Worm (Caenorhabditis elegans) whole organism, L4 larva: ENCODE data around the gene R10D12.8.

Experiments used
- F44E2.7 ChIP-seq: fragments of 200-800 bp; sonication (Bioruptor generic); IDR thresholded peaks from 2 replicates; pipeline ENCODE4 v2.1.2; 2022; ENCODE audit warnings: missing genetic modification characterization, missing compliant biosample characterization
- R02D3.7 ChIP-seq: fragments of 150-350 bp; sonication (generic microtip); optimal IDR thresholded peaks from 3 replicates; lab custom pipeline; 2014; ENCODE audit warnings: missing biosample characterization, missing genetic modification characterization
- Y105C5A.15 ChIP-seq: fragments of 200-800 bp; sonication (Bioruptor generic); IDR thresholded peaks from 2 replicates; pipeline ENCODE4 v1.3.6; 2022; ENCODE audit warnings: missing genetic modification characterization, missing compliant biosample characterization
- Y48G9A.11 ChIP-seq: fragments of 200-800 bp; sonication (Bioruptor generic); IDR thresholded peaks from 2 replicates; pipeline ENCODE4 v1.3.6; 2022; ENCODE audit warnings: missing genetic modification reagents, missing genetic modification characterization, missing compliant biosample characterization
- Y5F2A.4 ChIP-seq: fragments of 200-800 bp; sonication (Bioruptor generic); optimal IDR thresholded peaks from 2 replicates; lab custom pipeline; 2018; ENCODE audit warnings: mild to moderate bottlenecking, missing genetic modification characterization, missing compliant biosample characterization
- aha-1 ChIP-seq: fragments of 150-350 bp; peaks from one replicate; lab custom pipeline; 2014; ENCODE audit warnings: missing biosample characterization, missing genetic modification characterization
- aly-2 ChIP-seq: sonication (generic microtip); optimal IDR thresholded peaks from 2 replicates; lab custom pipeline; 2018; ENCODE audit warnings: missing biosample characterization, missing genetic modification characterization
- attf-4 ChIP-seq: sonication (generic microtip); optimal IDR thresholded peaks from 3 replicates; lab custom pipeline; 2017; ENCODE audit warnings: missing biosample characterization, missing genetic modification characterization
- ceh-32 ChIP-seq: sonication (generic microtip); optimal IDR thresholded peaks from 2 replicates; lab custom pipeline; 2016; ENCODE audit warnings: mild to moderate bottlenecking, missing genetic modification characterization, missing compliant biosample characterization; ENCODE audit not compliant: poor library complexity
- ces-1 ChIP-seq: fragments of 150-350 bp; sonication (generic microtip); optimal IDR thresholded peaks from 4 replicates; lab custom pipeline; 2014; ENCODE audit warnings: missing biosample characterization, missing genetic modification reagents, missing genetic modification characterization
- daf-12 ChIP-seq: fragments of 150-350 bp; optimal IDR thresholded peaks from 2 replicates; lab custom pipeline; 2014; ENCODE audit warnings: missing biosample characterization, missing genetic modification reagents, missing genetic modification characterization
- daf-16 ChIP-seq, 3 experiments: sonication (generic microtip); optimal IDR thresholded peaks; 2 replicates each; lab custom pipeline; 2016 to 2017; ENCODE audit warnings: missing genetic modification characterization in 3 of 3, missing genetic modification reagents in 3 of 3, mild to moderate bottlenecking in 2 of 3, missing compliant biosample characterization in 2 of 3, missing biosample characterization in 1 of 3, moderate library complexity in 1 of 3
- daf-19 ChIP-seq: fragments of 200-800 bp; sonication (Bioruptor generic); conservative IDR thresholded peaks from 2 replicates; pipeline ENCODE4 v1.3.6; 2022; ENCODE audit warnings: missing genetic modification characterization, missing compliant biosample characterization
- dve-1 ChIP-seq: sonication (generic microtip); optimal IDR thresholded peaks from 2 replicates; lab custom pipeline; 2017; ENCODE audit warnings: antibody characterized with exemption, mild to moderate bottlenecking, missing genetic modification characterization, missing compliant biosample characterization; ENCODE audit not compliant: insufficient read depth
- egl-27 ChIP-seq: sonication (generic microtip); optimal IDR thresholded peaks from 3 replicates; lab custom pipeline; 2017; ENCODE audit warnings: missing biosample characterization, missing genetic modification reagents, missing genetic modification characterization
- egl-43 ChIP-seq: fragments of 200-800 bp; sonication (Bioruptor generic); IDR thresholded peaks from 2 replicates; pipeline ENCODE4 v1.3.6; 2022; ENCODE audit warnings: missing genetic modification reagents, missing genetic modification characterization, missing compliant biosample characterization
- lim-7 ChIP-seq: fragments of 200-800 bp; sonication (Bioruptor generic); IDR thresholded peaks from 2 replicates; pipeline ENCODE4 v1.3.6; 2022; ENCODE audit warnings: missing genetic modification characterization, missing compliant biosample characterization
- lin-38 ChIP-seq: fragments of 200-800 bp; sonication (Bioruptor generic); IDR thresholded peaks from 2 replicates; pipeline ENCODE4 v1.3.6; 2022; ENCODE audit warnings: missing genetic modification reagents, missing genetic modification characterization, missing compliant biosample characterization
- lin-39 ChIP-seq: fragments of 150-350 bp; optimal IDR thresholded peaks from 2 replicates; lab custom pipeline; 2014; ENCODE audit warnings: missing biosample characterization, missing genetic modification reagents, missing genetic modification characterization
- madf-9 ChIP-seq: fragments of 200-800 bp; sonication (Bioruptor generic); conservative IDR thresholded peaks from 2 replicates; pipeline ENCODE4 v1.3.6; 2022; ENCODE audit warnings: missing genetic modification reagents, missing genetic modification characterization, missing compliant biosample characterization
- mxl-2 ChIP-seq: fragments of 200-800 bp; sonication (Bioruptor generic); conservative IDR thresholded peaks from 2 replicates; pipeline ENCODE4 v1.3.6; 2022; ENCODE audit warnings: missing genetic modification reagents, missing genetic modification characterization, missing compliant biosample characterization
- nhr-102 ChIP-seq: sonication (generic microtip); optimal IDR thresholded peaks from 2 replicates; lab custom pipeline; 2016; ENCODE audit warnings: mild to moderate bottlenecking, missing genetic modification characterization, moderate library complexity, missing compliant biosample characterization
- nhr-28 ChIP-seq: fragments of 150-350 bp; optimal IDR thresholded peaks from 2 replicates; lab custom pipeline; 2014; ENCODE audit warnings: missing biosample characterization, missing genetic modification characterization
- nhr-41 ChIP-seq: fragments of 200-800 bp; sonication (Bioruptor generic); IDR thresholded peaks from 2 replicates; pipeline ENCODE4 v1.3.6; 2022; ENCODE audit warnings: missing genetic modification reagents, missing genetic modification characterization, missing compliant biosample characterization
- nhr-42 ChIP-seq: fragments of 200-800 bp; sonication (Bioruptor generic); IDR thresholded peaks from 2 replicates; pipeline ENCODE4 v1.3.6; 2022; ENCODE audit warnings: missing genetic modification characterization, missing compliant biosample characterization
- pha-4 ChIP-seq, 2 experiments: fragments of 150-350 bp in 1 of 2; fragments of 200-800 bp in 1 of 2; sonication (Bioruptor generic) in 1 of 2; IDR thresholded peaks in 1 of 2; optimal IDR thresholded peaks in 1 of 2; 2 replicates each; pipeline versions ENCODE4 v1.3.6 to Lab custom; 2014 to 2022; ENCODE audit warnings: missing genetic modification characterization in 2 of 2, missing genetic modification reagents in 2 of 2, missing biosample characterization in 1 of 2, missing compliant biosample characterization in 1 of 2
- php-3 ChIP-seq: fragments of 200-800 bp; sonication (Bioruptor generic); IDR thresholded peaks from 2 replicates; pipeline ENCODE4 v1.3.6; 2022; ENCODE audit warnings: missing genetic modification reagents, missing genetic modification characterization, missing compliant biosample characterization
- pqm-1 ChIP-seq: sonication (generic microtip); optimal IDR thresholded peaks from 2 replicates; lab custom pipeline; 2017; ENCODE audit warnings: missing biosample characterization, missing genetic modification characterization
- sdz-12 ChIP-seq: fragments of 200-800 bp; sonication (Bioruptor generic); optimal IDR thresholded peaks from 2 replicates; lab custom pipeline; 2018; ENCODE audit warnings: mild to moderate bottlenecking, missing genetic modification characterization, missing compliant biosample characterization
- set-16 ChIP-seq: fragments of 200-800 bp; sonication (Bioruptor generic); IDR thresholded peaks from 2 replicates; pipeline ENCODE4 v1.3.6; 2022; ENCODE audit warnings: missing genetic modification reagents, missing genetic modification characterization, missing compliant biosample characterization
- spr-1 ChIP-seq: sonication (generic microtip); optimal IDR thresholded peaks from 2 replicates; lab custom pipeline; 2016; ENCODE audit warnings: mild to moderate bottlenecking, missing genetic modification characterization, missing compliant biosample characterization
- tra-1 ChIP-seq: fragments of 200-800 bp; sonication (Bioruptor generic); IDR thresholded peaks from 2 replicates; pipeline ENCODE4 v1.3.6; 2022; ENCODE audit warnings: missing genetic modification reagents, missing genetic modification characterization, missing compliant biosample characterization
- unc-130 ChIP-seq: sonication (generic microtip); optimal IDR thresholded peaks from 2 replicates; lab custom pipeline; 2016; ENCODE audit warnings: missing genetic modification reagents, missing genetic modification characterization, missing compliant biosample characterization
- zfp-2 ChIP-seq: sonication (generic microtip); optimal IDR thresholded peaks from 2 replicates; lab custom pipeline; 2016; ENCODE audit warnings: mild to moderate bottlenecking, missing genetic modification characterization, missing compliant biosample characterization
- ztf-11 ChIP-seq: fragments of 150-350 bp; optimal IDR thresholded peaks from 2 replicates; lab custom pipeline; 2014; ENCODE audit warnings: missing biosample characterization, missing genetic modification characterization
- ztf-7 ChIP-seq: fragments of 150-350 bp; optimal IDR thresholded peaks from 2 replicates; lab custom pipeline; 2014; ENCODE audit warnings: missing biosample characterization, missing genetic modification characterization

Gene R10D12.8

ce11 chrV:13961927-13962419 lies 8.9 kb upstream of the R10D12.8 start, which contains the start of the genes algn-13 and R10D12.13 (continued):
- peak; percentile 61 for TF ChIP-seq dve-1 (tag; lab: Kevin White, UChicago)
- no peak for TF ChIP-seq daf-16 (GFP tag; optimal IDR thresholded peaks at IDR 0.05; lab: Kevin White, UChicago)
- peak; percentile 27 for TF ChIP-seq daf-16 (tag; optimal IDR thresholded peaks at IDR 0.05; lab: Kevin White, UChicago)
- TF ChIP-seq pha-4 (GFP tag; IDR thresholded peaks at IDR 0.05; lab: Robert Waterston, UW) = peak; percentile 73; the same call in 1 of the 2 replicates
- TF ChIP-seq pha-4 (tag; optimal IDR thresholded peaks at IDR 0.05; lab: Kevin White, UChicago) = no peak
- peak; percentile 82 for TF ChIP-seq lin-38
- TF ChIP-seq pqm-1 (tag; lab: Kevin White, UChicago) = no peak
- peak; percentile 72 for TF ChIP-seq unc-130
- TF ChIP-seq nhr-102 = peak; percentile 19
- TF ChIP-seq R02D3.7 (tag; lab: Kevin White, UChicago) = no peak
- TF ChIP-seq sdz-12 (GFP tag; lab: Kevin White, UChicago) = no peak
- 0 out of 2 replicates have a peak, but pooled peaks have one; percentile 32 for TF ChIP-seq Y48G9A.11 (GFP tag; lab: Robert Waterston, UW)
- TF ChIP-seq attf-4 (tag; lab: Kevin White, UChicago) = no peak
- no peak for TF ChIP-seq ceh-32
- TF ChIP-seq egl-43 = no peak
- no peak for TF ChIP-seq php-3 (GFP tag; lab: Robert Waterston, UW)
- no peak for TF ChIP-seq ztf-11
- no peak for TF ChIP-seq daf-19
- no peak for TF ChIP-seq madf-9 (GFP tag; lab: Robert Waterston, UW)
- peak; percentile 19 for TF ChIP-seq nhr-28 (tag; lab: Kevin White, UChicago)

DNA sequence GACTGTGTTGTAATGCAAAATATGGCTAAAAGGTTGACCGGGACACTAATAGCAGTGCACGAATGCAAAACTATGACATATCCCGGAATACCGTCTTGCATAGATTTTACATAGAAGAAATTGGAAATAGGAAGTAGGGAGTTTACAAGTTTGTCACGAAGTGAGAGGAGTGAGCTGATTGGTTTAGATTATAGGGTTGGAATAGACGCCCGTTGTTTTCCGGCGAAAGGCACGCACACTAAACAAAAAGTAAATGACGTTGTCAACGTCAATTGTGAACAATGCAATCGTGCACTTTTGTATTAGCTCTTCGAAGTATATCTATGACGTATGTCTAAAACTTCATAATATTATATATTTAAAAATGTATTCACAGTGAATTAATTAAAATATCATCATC lies 7.8 kb upstream of the R10D12.8 start, which contains the start of gene srh-24:
Gene srh-24, minus strand, starts transcription at position 101 of the 400 bp plus-strand sequence.
- TF ChIP-seq spr-1 (no peak), ces-1 (GFP tag; lab: Kevin White, UChicago) (no peak), tra-1 (no peak), Y5F2A.4 (GFP tag; lab: Kevin White, UChicago) (no peak), zfp-2 (no peak), egl-27 (tag; lab: Kevin White, UChicago) (no peak), ztf-7 (tag; lab: Kevin White, UChicago) (no peak), nhr-41 (no peak), lin-39 (tag; lab: Kevin White, UChicago) (no peak), mxl-2 (no peak), nhr-42 (GFP tag; lab: Robert Waterston, UW) (no peak), daf-12 (tag; lab: Kevin White, UChicago) (no peak), lim-7 (GFP tag; lab: Robert Waterston, UW) (no peak), R02D3.7 (tag; lab: Kevin White, UChicago) (no peak)

- TF ChIP-seq aly-2 (tag; lab: Kevin White, UChicago) (no peak), Y105C5A.15 (no peak)
These were observed 5.2 kb upstream of the R10D12.8 start, which contains the start of gene R10D12.10 for ce11 chrV:13958247-13958646. TSS of gene R10D12.10 (minus strand) at chrV:13958347.

- no peak for TF ChIP-seq set-16 (GFP tag; lab: Robert Waterston, UW)
- TF ChIP-seq aha-1 (tag; lab: Kevin White, UChicago) = peak; percentile 91
- TF ChIP-seq F44E2.7 = no peak
- TF ChIP-seq, all 104 proteins: peak for 1
These were observed 4.6 kb upstream of the R10D12.8 start for ce11 chrV:13957691-13958090.
